Worm (Caenorhabditis elegans): Measurements from ENCODE around the gene pgp-9.

- no peak for TF ChIP-seq lsy-2 (tag; optimal IDR thresholded peaks at IDR 0.05)
- TF ChIP-seq nhr-77 (tag; optimal IDR thresholded peaks at IDR 0.05): no peak
- no peak for TF ChIP-seq alr-1 (tag; optimal IDR thresholded peaks at IDR 0.05)
- no peak for TF ChIP-seq unc-62 (GFP tag; optimal IDR thresholded peaks at IDR 0.05)
- TF ChIP-seq ama-1 (optimal IDR thresholded peaks at IDR 0.05): no peak
- no peak for TF ChIP-seq gmeb-1 (tag; optimal IDR thresholded peaks at IDR 0.05)
- TF ChIP-seq egl-27 (tag; optimal IDR thresholded peaks at IDR 0.05): no peak
- TF ChIP-seq elt-1 (tag; optimal IDR thresholded peaks at IDR 0.05): no peak
Measured at ce11 chrV:17795655-17796054, 40.0 kb downstream of the pgp-9 start, which contains the start of gene srh-288.
